Worm (Caenorhabditis elegans) whole organism, L4/young adult: Measurements from ENCODE around the gene dnj-18.

Source experiments
- W03F9.2 ChIP-seq: fragments of 150-350 bp; optimal IDR thresholded peaks from 2 replicates; lab custom pipeline; 2014; ENCODE audit warnings: missing biosample characterization, missing genetic modification characterization
- dao-5 ChIP-seq: sonication (generic microtip); optimal IDR thresholded peaks from 2 replicates; lab custom pipeline; 2016; ENCODE audit warnings: missing genotype, missing genetic modification characterization, moderate library complexity, missing compliant biosample characterization
- him-1 ChIP-seq: sonication (generic microtip); optimal IDR thresholded peaks from 2 replicates; lab custom pipeline; 2016; ENCODE audit warnings: missing genotype, missing genetic modification reagents, missing genetic modification characterization, missing compliant biosample characterization

DNA sequence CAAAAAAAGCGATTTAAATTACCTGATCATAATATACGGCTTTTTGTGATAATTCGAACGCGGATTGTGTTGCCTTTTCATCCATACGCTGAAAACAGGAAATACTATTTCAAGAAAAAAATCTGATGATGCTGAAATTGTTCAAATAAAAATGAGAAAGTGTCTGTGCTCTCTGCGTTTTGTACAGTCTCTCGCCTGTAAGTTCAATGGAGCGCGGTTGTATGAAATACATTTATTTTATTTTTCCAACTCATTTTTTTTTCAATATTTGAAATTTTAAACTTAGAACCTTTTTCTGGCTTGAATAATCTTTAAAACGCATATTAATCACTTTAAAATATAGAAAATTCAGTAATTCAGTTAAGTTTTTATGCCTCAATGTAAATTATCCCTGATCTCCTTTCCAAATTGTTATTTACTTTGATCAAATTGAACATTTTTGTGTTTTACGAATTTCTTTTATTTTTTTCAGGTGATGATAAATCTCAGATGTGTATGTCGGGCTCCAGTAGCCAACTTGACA lies 6.1 kb downstream of the dnj-18 start, which contains the start of the genes clp-2 and mrpl-16:
- TF ChIP-seq him-1 (no peak), dao-5 (tag; lab: Kevin White, UChicago) (no peak), W03F9.2 (tag; lab: Kevin White, UChicago) (peak; percentile 35)
